Fruit fly (Drosophila melanogaster) whole organism, embryonic: ENCODE measurements around the gene CG42820.
A peak's percentile ranks its signal among the peaks of the same experiment; 100 is the strongest.

ENCODE experiments used
- BEAF-32 ChIP-seq: fragments of 200-800 bp; sonication (Bioruptor generic); optimal IDR thresholded peaks from 3 replicates; lab custom pipeline; 2017; ENCODE audit warnings: missing biosample characterization, missing genetic modification characterization, mild to moderate bottlenecking, moderate library complexity, missing genetic modification reagents
- Bteb2 ChIP-seq: fragments of 200-800 bp; sonication (Bioruptor generic); optimal IDR thresholded peaks from 2 replicates; lab custom pipeline; 2016; ENCODE audit warnings: missing biosample characterization, missing genetic modification characterization
- CG1233 ChIP-seq: fragments of 200-800 bp; sonication (Bioruptor generic); optimal IDR thresholded peaks from 4 replicates; lab custom pipeline; 2018; ENCODE audit warnings: missing biosample characterization, mild to moderate bottlenecking, missing genetic modification characterization
- CG13287 ChIP-seq: fragments of 200-800 bp; sonication (Bioruptor generic); IDR thresholded peaks from 2 replicates; pipeline ENCODE4 v1.3.6; 2022; ENCODE audit warnings: missing biosample characterization, missing genetic modification characterization; ENCODE audit not compliant: partially characterized antibody
- CG14667 ChIP-seq: fragments of 200-800 bp; sonication (Bioruptor generic); IDR thresholded peaks from 2 replicates; pipeline ENCODE4 v1.3.6; 2022; ENCODE audit warnings: missing biosample characterization, missing genetic modification characterization
- CG15073 ChIP-seq: fragments of 200-800 bp; sonication (Bioruptor generic); optimal IDR thresholded peaks from 2 replicates; lab custom pipeline; 2016; ENCODE audit warnings: missing biosample characterization, missing genetic modification characterization
- CG18764 ChIP-seq: fragments of 200-800 bp; sonication (Bioruptor generic); optimal IDR thresholded peaks from 3 replicates; lab custom pipeline; 2016; ENCODE audit warnings: missing biosample characterization, missing genetic modification characterization
- CG31441 ChIP-seq: fragments of 200-800 bp; sonication (Bioruptor generic); IDR thresholded peaks from 2 replicates; pipeline ENCODE4 v1.3.6; 2022; ENCODE audit warnings: missing biosample characterization, missing genetic modification characterization
- CG4328 ChIP-seq: fragments of 200-800 bp; sonication (Bioruptor generic); optimal IDR thresholded peaks from 3 replicates; lab custom pipeline; 2017; ENCODE audit warnings: missing biosample characterization, missing genetic modification reagents, missing genetic modification characterization
- CG4707 ChIP-seq: fragments of 200-800 bp; sonication (Bioruptor generic); optimal IDR thresholded peaks from 2 replicates; lab custom pipeline; 2018; ENCODE audit warnings: missing biosample characterization, mild to moderate bottlenecking, missing genetic modification characterization, moderate library complexity
- CG7372 ChIP-seq: fragments of 200-800 bp; sonication (Bioruptor generic); IDR thresholded peaks from 2 replicates; pipeline ENCODE4 v1.3.6; 2022; ENCODE audit warnings: missing biosample characterization, missing genetic modification characterization
- CG7987 ChIP-seq: fragments of 200-800 bp; sonication (Bioruptor generic); optimal IDR thresholded peaks from 2 replicates; lab custom pipeline; 2018; ENCODE audit warnings: missing biosample characterization, mild to moderate bottlenecking, missing genetic modification characterization, moderate library complexity
- CG8290 ChIP-seq, 3 experiments: fragments of 200-800 bp; sonication (Bioruptor generic); optimal IDR thresholded peaks; 2 replicates each; lab custom pipeline; 2016 to 2019; ENCODE audit warnings: missing biosample characterization in 3 of 3, missing genetic modification characterization in 3 of 3, mild to moderate bottlenecking in 2 of 3, moderate library complexity in 1 of 3
- CG8478 ChIP-seq: fragments of >200 bp; optimal IDR thresholded peaks from 2 replicates; lab custom pipeline; 2018
- CHES-1-like ChIP-seq: fragments of 200-800 bp; sonication (Bioruptor generic); optimal IDR thresholded peaks from 2 replicates; lab custom pipeline; 2016; ENCODE audit warnings: missing biosample characterization, missing genetic modification characterization
- Dip2 ChIP-seq: fragments of 200-800 bp; sonication (Bioruptor generic); IDR thresholded peaks from 2 replicates; pipeline ENCODE4 v1.3.6; 2022; ENCODE audit warnings: missing biosample characterization, missing genetic modification characterization
- E2f2 ChIP-seq: fragments of 200-800 bp; sonication (Bioruptor generic); IDR thresholded peaks from 2 replicates; pipeline ENCODE4 v1.3.6; 2022; ENCODE audit warnings: missing biosample characterization, missing genetic modification characterization
- ERR ChIP-seq: fragments of 200-800 bp; sonication (Bioruptor generic); optimal IDR thresholded peaks from 2 replicates; lab custom pipeline; 2016; ENCODE audit warnings: missing biosample characterization, missing genetic modification characterization
- HHEX ChIP-seq: fragments of 200-800 bp; sonication (Bioruptor generic); optimal IDR thresholded peaks from 3 replicates; lab custom pipeline; 2017; ENCODE audit warnings: missing biosample characterization, mild to moderate bottlenecking, missing genetic modification characterization, missing genetic modification reagents
- Hmx ChIP-seq: fragments of 200-800 bp; sonication (Bioruptor generic); optimal IDR thresholded peaks from 2 replicates; lab custom pipeline; 2016; ENCODE audit warnings: missing biosample characterization, missing genetic modification characterization
- Lpt ChIP-seq: fragments of >200 bp; optimal IDR thresholded peaks from 2 replicates; lab custom pipeline; 2018; ENCODE audit warnings: missing biosample characterization, missing genetic modification characterization
- NC2α ChIP-seq: fragments of 200-800 bp; sonication (Bioruptor generic); optimal IDR thresholded peaks from 2 replicates; lab custom pipeline; 2016; ENCODE audit warnings: missing biosample characterization, missing genetic modification characterization
- NK7.1 ChIP-seq: fragments of 200-800 bp; sonication (Bioruptor generic); optimal IDR thresholded peaks from 3 replicates; lab custom pipeline; 2016; ENCODE audit warnings: missing biosample characterization, missing genetic modification characterization
- Tbp ChIP-seq: fragments of >200 bp; optimal IDR thresholded peaks from 2 replicates; lab custom pipeline; 2018; ENCODE audit warnings: missing biosample characterization, missing genetic modification characterization
- Vsx1 ChIP-seq: fragments of 200-800 bp; sonication (Bioruptor generic); optimal IDR thresholded peaks from 2 replicates; lab custom pipeline; 2017; ENCODE audit warnings: missing biosample characterization, mild to moderate bottlenecking, missing genetic modification characterization, missing genetic modification reagents
- Xrp1 ChIP-seq: fragments of 200-800 bp; sonication (Bioruptor generic); IDR thresholded peaks from 2 replicates; pipeline ENCODE4 v1.3.6; 2022; ENCODE audit warnings: missing biosample characterization, missing genetic modification characterization
- aop ChIP-seq: fragments of 200-800 bp; sonication (Bioruptor generic); IDR thresholded peaks from 2 replicates; pipeline ENCODE4 v1.3.6; 2022; ENCODE audit warnings: missing biosample characterization, missing genetic modification characterization
- bbx ChIP-seq: fragments of 200-800 bp; sonication (Bioruptor generic); IDR thresholded peaks from 2 replicates; pipeline ENCODE4 v1.3.6; 2022; ENCODE audit warnings: missing biosample characterization, missing genetic modification characterization; ENCODE audit not compliant: partially characterized antibody
- cad ChIP-seq: fragments of >200 bp; optimal IDR thresholded peaks from 2 replicates; lab custom pipeline; 2017; ENCODE audit warnings: missing biosample characterization, missing genetic modification characterization
- cato ChIP-seq: fragments of 200-800 bp; sonication (Bioruptor generic); optimal IDR thresholded peaks from 2 replicates; lab custom pipeline; 2016; ENCODE audit warnings: missing biosample characterization, missing genetic modification characterization, borderline replicate concordance
- chif ChIP-seq, 2 experiments: fragments of 200-800 bp; sonication (Bioruptor generic); optimal IDR thresholded peaks; 3 replicates each; lab custom pipeline; 2016; ENCODE audit warnings: missing biosample characterization in 2 of 2, missing genetic modification characterization in 2 of 2
- crp ChIP-seq, 2 experiments: fragments of 200-800 bp; sonication (Bioruptor generic); optimal IDR thresholded peaks; 2 replicates in 1 of 2; 3 replicates in 1 of 2; lab custom pipeline; 2017; ENCODE audit warnings: missing biosample characterization in 2 of 2, missing genetic modification characterization in 2 of 2, mild to moderate bottlenecking in 1 of 2, moderate library complexity in 1 of 2
- dan ChIP-seq: fragments of 200-800 bp; sonication (Bioruptor generic); IDR thresholded peaks from 2 replicates; pipeline ENCODE4 v1.3.6; 2022; ENCODE audit warnings: missing biosample characterization, missing genetic modification characterization
- dpn ChIP-seq, 2 experiments: fragments of 200-800 bp; sonication (Bioruptor generic); optimal IDR thresholded peaks; 3 replicates each; lab custom pipeline; 2016; ENCODE audit warnings: missing biosample characterization in 2 of 2, missing genetic modification characterization in 2 of 2
- eve ChIP-seq, 2 experiments: fragments of >200 bp; optimal IDR thresholded peaks; 2 replicates each; lab custom pipeline; 2017; ENCODE audit warnings: missing biosample characterization in 2 of 2, missing genetic modification characterization in 2 of 2
- fd64A ChIP-seq: fragments of 200-800 bp; sonication (Bioruptor generic); optimal IDR thresholded peaks from 3 replicates; lab custom pipeline; 2018; ENCODE audit warnings: missing biosample characterization, mild to moderate bottlenecking, missing genetic modification characterization
- gce ChIP-seq: fragments of 200-800 bp; sonication (Bioruptor generic); IDR thresholded peaks from 3 replicates; pipeline ENCODE4 v1.3.6; 2022; ENCODE audit warnings: missing biosample characterization, missing genetic modification characterization
- gfzf ChIP-seq: fragments of 200-800 bp; sonication (Bioruptor generic); optimal IDR thresholded peaks from 2 replicates; lab custom pipeline; 2016; ENCODE audit warnings: missing biosample characterization, mild to moderate bottlenecking, missing genetic modification characterization, moderate library complexity
- insv ChIP-seq, 2 experiments: fragments of 200-800 bp; sonication (Bioruptor generic); optimal IDR thresholded peaks; 3 replicates each; lab custom pipeline; 2016 to 2018; ENCODE audit warnings: missing biosample characterization in 2 of 2, missing genetic modification characterization in 2 of 2
- ken ChIP-seq: fragments of 200-800 bp; sonication (Bioruptor generic); IDR thresholded peaks from 3 replicates; pipeline ENCODE4 v1.3.6; 2022; ENCODE audit warnings: missing biosample characterization, missing genetic modification characterization
- lov ChIP-seq, 2 experiments: fragments of 200-800 bp in 1 of 2; fragments of >200 bp in 1 of 2; sonication (Bioruptor generic) in 1 of 2; IDR thresholded peaks in 1 of 2; optimal IDR thresholded peaks in 1 of 2; 2 replicates in 1 of 2; 3 replicates in 1 of 2; pipeline versions ENCODE4 v1.3.6 to Lab custom; 2017 to 2022; ENCODE audit warnings: missing biosample characterization in 1 of 2, missing genetic modification characterization in 1 of 2
- pnt ChIP-seq: fragments of 200-800 bp; sonication (Bioruptor generic); optimal IDR thresholded peaks from 3 replicates; lab custom pipeline; 2016; ENCODE audit warnings: missing biosample characterization, missing genetic modification characterization
- pzg ChIP-seq: fragments of 200-800 bp; sonication (Bioruptor generic); optimal IDR thresholded peaks from 3 replicates; lab custom pipeline; 2018; ENCODE audit warnings: missing biosample characterization, mild to moderate bottlenecking, missing genetic modification characterization, moderate library complexity
- ranshi ChIP-seq: fragments of 200-800 bp; sonication (Bioruptor generic); IDR thresholded peaks from 2 replicates; pipeline ENCODE4 v1.3.6; 2022; ENCODE audit warnings: missing biosample characterization, missing genetic modification characterization
- salm ChIP-seq: fragments of 200-800 bp; sonication (Bioruptor generic); optimal IDR thresholded peaks from 2 replicates; lab custom pipeline; 2018; ENCODE audit warnings: missing biosample characterization, mild to moderate bottlenecking, missing genetic modification characterization
- slou ChIP-seq: fragments of 200-800 bp; sonication (Bioruptor generic); optimal IDR thresholded peaks from 3 replicates; lab custom pipeline; 2016; ENCODE audit warnings: missing biosample characterization, missing genetic modification characterization
- sqz ChIP-seq: fragments of 200-800 bp; sonication (Bioruptor generic); optimal IDR thresholded peaks from 3 replicates; lab custom pipeline; 2018; ENCODE audit warnings: missing biosample characterization, mild to moderate bottlenecking, missing genetic modification characterization
- tap ChIP-seq: fragments of 200-800 bp; optimal IDR thresholded peaks from 3 replicates; lab custom pipeline; 2019; ENCODE audit warnings: missing biosample characterization, mild to moderate bottlenecking, missing genetic modification characterization, moderate library complexity
- tin ChIP-seq: fragments of 200-800 bp; sonication (Bioruptor generic); optimal IDR thresholded peaks from 3 replicates; lab custom pipeline; 2016; ENCODE audit warnings: missing biosample characterization, missing genetic modification characterization
- unpg ChIP-seq: fragments of 200-800 bp; sonication (Bioruptor generic); optimal IDR thresholded peaks from 3 replicates; lab custom pipeline; 2018; ENCODE audit warnings: missing biosample characterization, mild to moderate bottlenecking, missing genetic modification characterization, moderate library complexity

The CG42820 gene

DNA sequence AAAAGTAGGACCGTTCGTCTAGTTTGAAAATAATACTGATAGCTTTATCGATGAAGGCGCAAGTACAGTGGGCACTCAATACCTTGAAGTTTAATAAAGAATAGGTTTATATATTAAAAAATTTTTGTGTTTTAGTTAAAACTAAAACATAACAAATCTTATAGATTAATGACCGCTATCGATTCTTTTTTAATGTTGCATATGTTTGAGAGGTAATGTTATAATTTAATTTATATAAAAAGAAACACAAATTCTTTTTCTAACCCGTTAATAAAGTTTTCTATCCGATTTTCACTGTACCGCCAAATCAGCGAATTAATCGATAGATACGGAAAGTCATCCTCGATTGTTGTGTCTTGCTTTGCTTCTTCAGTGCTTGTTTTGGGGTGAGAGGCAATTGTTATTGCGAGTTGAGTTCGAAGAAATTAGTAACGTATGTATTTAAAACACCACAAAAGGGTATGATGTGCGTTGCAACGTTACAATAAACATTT lies 8.0 kb downstream of the CG42820 start, which contains the start of the genes Dad1 and CG13384 (continued):
- TF ChIP-seq chif (GFP tag; optimal IDR thresholded peaks at IDR 0.05; lab: Kevin White, UChicago) = peak; percentile 46 to 74
- 0 out of 2 replicates have a peak, but pooled peaks have one; percentile 35 for TF ChIP-seq Dip2 (GFP tag; lab: Robert Waterston, UW)
- TF ChIP-seq fd64A (GFP tag; lab: Kevin White, UChicago) = no peak
- peak; percentile 93 for TF ChIP-seq unpg
- TF ChIP-seq dan = peak; percentile 63
- peak; percentile 40 for TF ChIP-seq CG7987
- peak; percentile 24 for TF ChIP-seq CG4707
- TF ChIP-seq ranshi (GFP tag; lab: Robert Waterston, UW) = peak; percentile 89
- peak; percentile 94 for TF ChIP-seq Xrp1 (GFP tag; lab: Robert Waterston, UW)
- TF ChIP-seq pzg = peak; percentile 34
- TF ChIP-seq CG18764 (GFP tag; lab: Kevin White, UChicago) = peak; percentile 83
- peak; percentile 88 for TF ChIP-seq slou (GFP tag; lab: Kevin White, UChicago)
- TF ChIP-seq lov (optimal IDR thresholded peaks at IDR 0.05; lab: Kevin White, UChicago) = no peak
- no peak for TF ChIP-seq lov (GFP tag; IDR thresholded peaks at IDR 0.05; lab: Robert Waterston, UW)
- peak; percentile 43 for TF ChIP-seq CG15073 (GFP tag; lab: Kevin White, UChicago)
- TF ChIP-seq cad (GFP tag; lab: Kevin White, UChicago) = no peak
- TF ChIP-seq gfzf = peak; percentile 65
- peak; percentile 63 for TF ChIP-seq Hmx (GFP tag; lab: Kevin White, UChicago)
- peak; percentile 91 for TF ChIP-seq CG7372
- peak; percentile 78 for TF ChIP-seq Vsx1 (GFP tag; lab: Kevin White, UChicago)
- TF ChIP-seq CG8290 (GFP tag; optimal IDR thresholded peaks at IDR 0.05; lab: Kevin White, UChicago) = peak; percentile 76
- TF ChIP-seq CG8290 (tag; optimal IDR thresholded peaks at IDR 0.05; lab: Kevin White, UChicago) = peak in 1 of 2 experiments; percentile 36
- peak; percentile 91 for TF ChIP-seq tin
- peak in 1 of 2 experiments; percentile 58 for TF ChIP-seq crp (GFP tag; optimal IDR thresholded peaks at IDR 0.05; lab: Kevin White, UChicago)
- peak; percentile 71 for TF ChIP-seq E2f2 (GFP tag; lab: Robert Waterston, UW)
- peak; percentile 89 for TF ChIP-seq CG4328 (GFP tag; lab: Kevin White, UChicago)
- peak; percentile 79 for TF ChIP-seq HHEX (GFP tag; lab: Kevin White, UChicago)
- TF ChIP-seq pnt (GFP tag; lab: Kevin White, UChicago) = no peak
- peak; percentile 97 for TF ChIP-seq CG31441
- TF ChIP-seq NK7.1 (GFP tag; lab: Kevin White, UChicago) = no peak
- no peak for TF ChIP-seq CG8478 (lab: Kevin White, UChicago)
- peak; percentile 83 for TF ChIP-seq Bteb2 (GFP tag; lab: Kevin White, UChicago)
- TF ChIP-seq dpn (GFP tag; optimal IDR thresholded peaks at IDR 0.05; lab: Kevin White, UChicago) = peak; percentile 62 to 93
- no peak; the same call in 1 of the 2 replicates for TF ChIP-seq bbx (GFP tag; lab: Robert Waterston, UW)
- TF ChIP-seq salm = peak; percentile 87
- peak; percentile 90 for TF ChIP-seq tap (tag; lab: Kevin White, UChicago)
- peak; percentile 50 for TF ChIP-seq CG13287 (GFP tag; lab: Robert Waterston, UW)
- TF ChIP-seq Lpt (GFP tag; lab: Kevin White, UChicago) = no peak
- TF ChIP-seq CG14667 = peak; percentile 90
- TF ChIP-seq cato = peak; percentile 84
- peak in 1 of 2 experiments; percentile 64 for TF ChIP-seq insv (GFP tag; optimal IDR thresholded peaks at IDR 0.05; lab: Kevin White, UChicago)
- TF ChIP-seq aop (GFP tag; lab: Robert Waterston, UW) = no peak
- peak; percentile 84 for TF ChIP-seq sqz (GFP tag; lab: Kevin White, UChicago)
- peak; percentile 68 for TF ChIP-seq BEAF-32 (GFP tag; lab: Kevin White, UChicago)
- peak; percentile 81 for TF ChIP-seq ken (GFP tag; lab: Robert Waterston, UW)
- no peak for TF ChIP-seq eve (GFP tag; optimal IDR thresholded peaks at IDR 0.05; lab: Kevin White, UChicago)
- TF ChIP-seq Tbp (GFP tag; lab: Kevin White, UChicago) = no peak
- TF ChIP-seq NC2α (GFP tag; lab: Kevin White, UChicago) = peak; percentile 5
- peak; percentile 40; the same call in 1 of the 3 replicates for TF ChIP-seq gce (GFP tag; lab: Robert Waterston, UW)
- TF ChIP-seq CG1233 (GFP tag; lab: Kevin White, UChicago) = peak; percentile 91
- TF ChIP-seq CHES-1-like (GFP tag; lab: Kevin White, UChicago) = peak; percentile 54
- TF ChIP-seq ERR (GFP tag; lab: Kevin White, UChicago) = peak; percentile 13
